Worm (Caenorhabditis elegans): ENCODE measurements around the gene C33G8.13.

DNA sequence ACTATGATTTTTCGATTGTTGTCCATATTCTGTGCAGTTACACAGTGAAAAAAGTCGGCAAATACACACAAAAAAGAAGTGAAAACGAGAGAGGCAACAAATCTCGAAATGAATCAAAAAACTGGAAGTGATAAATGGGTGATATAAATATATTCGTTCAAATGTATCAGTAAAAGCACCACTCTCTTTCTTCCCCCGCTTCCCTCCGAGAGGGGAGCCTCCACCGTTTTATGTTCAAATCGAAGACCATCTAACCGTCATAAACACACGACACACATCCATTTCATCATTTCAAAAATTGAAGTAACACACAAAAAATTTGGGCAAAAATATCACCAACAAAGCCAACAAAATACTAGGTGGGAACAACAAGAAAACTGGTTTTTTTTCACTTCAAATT, 11.3 kb upstream of the C33G8.13 start, which contains the start of gene F20A1.6:
- TF ChIP-seq aha-1 (tag) (no peak), Y5F2A.4 (GFP tag; optimal IDR thresholded peaks at IDR 0.05) (no peak), arid-1 (GFP tag; conservative IDR thresholded peaks at IDR 0.05) (no peak), ces-1 (GFP tag; optimal IDR thresholded peaks at IDR 0.05) (no peak), lin-15B (tag; optimal IDR thresholded peaks at IDR 0.05) (no peak), lin-13 (GFP tag; optimal IDR thresholded peaks at IDR 0.05) (no peak), nhr-102 (tag; optimal IDR thresholded peaks at IDR 0.05) (no peak), R02D3.7 (tag; optimal IDR thresholded peaks at IDR 0.05) (no peak), mdl-1 (tag; optimal IDR thresholded peaks at IDR 0.05) (no peak), tag-97 (GFP tag; IDR thresholded peaks at IDR 0.05) (no peak), nhr-237 (tag; optimal IDR thresholded peaks at IDR 0.05) (no peak), nhr-77 (tag; optimal IDR thresholded peaks at IDR 0.05) (no peak), nhr-28 (tag; optimal IDR thresholded peaks at IDR 0.05) (no peak)

Measured in whole organism, L4 larva.